Worm (Caenorhabditis elegans) whole organism, L1 larva: ENCODE measurements around the gene R07D5.2.

ENCODE experiments used
- C04F5.9 ChIP-seq: sonication (generic microtip); optimal IDR thresholded peaks from 2 replicates; lab custom pipeline; 2016; ENCODE audit warnings: missing genetic modification characterization, missing compliant biosample characterization
- Y116A8C.19 ChIP-seq: sonication (generic microtip); optimal IDR thresholded peaks from 2 replicates; lab custom pipeline; 2016; ENCODE audit warnings: missing compliant biosample characterization, missing genetic modification characterization, borderline replicate concordance
- alr-1 ChIP-seq: fragments of 200-800 bp; sonication (Bioruptor generic); optimal IDR thresholded peaks from 2 replicates; lab custom pipeline; 2018; ENCODE audit warnings: borderline replicate concordance, mild to moderate bottlenecking, missing genetic modification characterization, missing compliant biosample characterization
- ceh-82 ChIP-seq, 3 experiments: fragments of 150-350 bp in 1 of 3; sonication (generic microtip) in 2 of 3; optimal IDR thresholded peaks; 2 replicates each; lab custom pipeline; 2014 to 2017; ENCODE audit warnings: missing biosample characterization in 3 of 3, missing genetic modification characterization in 3 of 3
- ceh-90 ChIP-seq: sonication (generic microtip); optimal IDR thresholded peaks from 2 replicates; lab custom pipeline; 2016; ENCODE audit warnings: missing genetic modification characterization, missing compliant biosample characterization
- dpl-1 ChIP-seq, 3 experiments: fragments of 150-350 bp in 2 of 3; sonication (generic microtip) in 1 of 3; optimal IDR thresholded peaks; 2 replicates each; lab custom pipeline; 2014 to 2017; ENCODE audit warnings: missing biosample characterization in 3 of 3, missing genetic modification characterization in 3 of 3, missing genetic modification reagents in 3 of 3
- dsc-1 ChIP-seq: sonication (generic microtip); optimal IDR thresholded peaks from 2 replicates; lab custom pipeline; 2016; ENCODE audit warnings: mild to moderate bottlenecking, missing genetic modification characterization, missing compliant biosample characterization
- efl-1 ChIP-seq, 4 experiments: fragments of 150-350 bp; optimal IDR thresholded peaks in 3 of 4; peaks in 1 of 4; 1 replicate in 1 of 4; 2 replicates in 3 of 4; lab custom pipeline; 2014; ENCODE audit warnings: missing biosample characterization in 2 of 4, missing genetic modification characterization in 2 of 4, missing genetic modification reagents in 2 of 4
- egl-13 ChIP-seq: sonication (generic microtip); optimal IDR thresholded peaks from 2 replicates; lab custom pipeline; 2016; ENCODE audit warnings: missing genotype, missing genetic modification reagents, missing genetic modification characterization, missing compliant biosample characterization
- elt-3 ChIP-seq, 6 experiments: fragments of 150-350 bp in 1 of 6; sonication (generic microtip); optimal IDR thresholded peaks; 2 replicates each; lab custom pipeline; 2017 to 2018; ENCODE audit warnings: missing biosample characterization in 6 of 6, missing genetic modification characterization in 6 of 6, inconsistent platforms in 1 of 6
- fkh-10 ChIP-seq: sonication (generic microtip); optimal IDR thresholded peaks from 2 replicates; lab custom pipeline; 2017; ENCODE audit warnings: missing biosample characterization, missing genetic modification reagents, missing genetic modification characterization
- hlh-4 ChIP-seq: sonication (generic microtip); optimal IDR thresholded peaks from 2 replicates; lab custom pipeline; 2016; ENCODE audit warnings: mild to moderate bottlenecking, missing genetic modification characterization, missing compliant biosample characterization
- irx-1 ChIP-seq: sonication (generic microtip); optimal IDR thresholded peaks from 2 replicates; lab custom pipeline; 2016; ENCODE audit warnings: missing genetic modification characterization, missing compliant biosample characterization
- isw-1 ChIP-seq: fragments of 200-800 bp; sonication (Bioruptor generic); IDR thresholded peaks from 2 replicates; pipeline ENCODE4 v1.3.6; 2022; ENCODE audit warnings: missing genetic modification characterization, missing compliant biosample characterization
- lin-13 ChIP-seq: fragments of 150-350 bp; optimal IDR thresholded peaks from 2 replicates; lab custom pipeline; 2014; ENCODE audit warnings: missing biosample characterization, missing genetic modification reagents, missing genetic modification characterization
- lin-39 ChIP-seq: fragments of 150-350 bp; optimal IDR thresholded peaks from 2 replicates; lab custom pipeline; 2014; ENCODE audit warnings: missing biosample characterization, missing genetic modification reagents, missing genetic modification characterization
- lir-3 ChIP-seq: sonication (generic microtip); optimal IDR thresholded peaks from 2 replicates; lab custom pipeline; 2016; ENCODE audit warnings: mild to moderate bottlenecking, missing genetic modification characterization, moderate library complexity, missing compliant biosample characterization; ENCODE audit not compliant: poor library complexity
- lsy-2 ChIP-seq, 2 experiments: fragments of 150-350 bp; optimal IDR thresholded peaks; 2 replicates each; lab custom pipeline; 2014; ENCODE audit warnings: missing biosample characterization in 2 of 2, missing genetic modification characterization in 2 of 2
- mef-2 ChIP-seq: fragments of 150-350 bp; optimal IDR thresholded peaks from 2 replicates; lab custom pipeline; 2014; ENCODE audit warnings: missing biosample characterization, missing genetic modification characterization
- mep-1 ChIP-seq: fragments of 150-350 bp; optimal IDR thresholded peaks from 2 replicates; lab custom pipeline; 2014; ENCODE audit warnings: missing biosample characterization, missing genetic modification characterization
- nhr-11 ChIP-seq: fragments of 150-350 bp; optimal IDR thresholded peaks from 2 replicates; lab custom pipeline; 2014; ENCODE audit warnings: missing biosample characterization, missing genetic modification characterization
- nhr-12 ChIP-seq: sonication (generic microtip); optimal IDR thresholded peaks from 2 replicates; lab custom pipeline; 2017; ENCODE audit warnings: missing biosample characterization, missing genetic modification characterization
- nhr-19 ChIP-seq: fragments of 200-800 bp; sonication (Bioruptor generic); conservative IDR thresholded peaks from 2 replicates; pipeline ENCODE4 v1.3.6; 2022; ENCODE audit warnings: missing genetic modification characterization, missing compliant biosample characterization
- nhr-20 ChIP-seq: sonication (generic microtip); optimal IDR thresholded peaks from 2 replicates; lab custom pipeline; 2016; ENCODE audit warnings: mild to moderate bottlenecking, missing genetic modification characterization, missing compliant biosample characterization
- nhr-28 ChIP-seq: fragments of 150-350 bp; optimal IDR thresholded peaks from 2 replicates; lab custom pipeline; 2014; ENCODE audit warnings: missing biosample characterization, missing genetic modification characterization
- nhr-47 ChIP-seq: sonication (generic microtip); optimal IDR thresholded peaks from 2 replicates; lab custom pipeline; 2016; ENCODE audit warnings: mild to moderate bottlenecking, missing genetic modification characterization, moderate library complexity, missing compliant biosample characterization
- nhr-71 ChIP-seq: sonication (generic microtip); optimal IDR thresholded peaks from 2 replicates; lab custom pipeline; 2016; ENCODE audit warnings: mild to moderate bottlenecking, missing genetic modification characterization, moderate library complexity, missing compliant biosample characterization
- nhr-85 ChIP-seq: sonication (generic microtip); peaks from one replicate; lab custom pipeline; 2016; ENCODE audit warnings: missing genetic modification characterization, inconsistent platforms, missing compliant biosample characterization
- pag-3 ChIP-seq: sonication (generic microtip); optimal IDR thresholded peaks from 2 replicates; lab custom pipeline; 2017; ENCODE audit warnings: missing genetic modification characterization, mild to moderate bottlenecking, missing compliant biosample characterization, antibody characterized with exemption, borderline replicate concordance; ENCODE audit not compliant: insufficient read depth
- skn-1 ChIP-seq: fragments of 150-350 bp; optimal IDR thresholded peaks from 2 replicates; lab custom pipeline; 2014; ENCODE audit warnings: missing biosample characterization, missing genetic modification characterization
- snpc-4 ChIP-seq: fragments of 150-350 bp; optimal IDR thresholded peaks from 2 replicates; lab custom pipeline; 2014; ENCODE audit warnings: missing biosample characterization, missing genetic modification characterization
- snu-23 ChIP-seq: sonication (generic microtip); optimal IDR thresholded peaks from 2 replicates; lab custom pipeline; 2016; ENCODE audit warnings: missing genetic modification characterization, missing compliant biosample characterization
- sptf-1 ChIP-seq: fragments of 150-350 bp; optimal IDR thresholded peaks from 2 replicates; lab custom pipeline; 2014; ENCODE audit warnings: missing biosample characterization, missing genetic modification characterization
- swsn-7 ChIP-seq: sonication (generic microtip); optimal IDR thresholded peaks from 2 replicates; lab custom pipeline; 2016; ENCODE audit warnings: missing genetic modification characterization, missing compliant biosample characterization
- tbx-2 ChIP-seq: sonication (generic microtip); optimal IDR thresholded peaks from 2 replicates; lab custom pipeline; 2016; ENCODE audit warnings: missing genetic modification characterization, missing compliant biosample characterization
- unc-130 ChIP-seq: fragments of 150-350 bp; optimal IDR thresholded peaks from 2 replicates; lab custom pipeline; 2017; ENCODE audit warnings: missing biosample characterization, missing genetic modification characterization, inconsistent platforms
- unc-30 ChIP-seq: sonication (generic microtip); optimal IDR thresholded peaks from 2 replicates; lab custom pipeline; 2017; ENCODE audit warnings: missing biosample characterization, missing genetic modification characterization
- xbp-1 ChIP-seq: sonication (generic microtip); optimal IDR thresholded peaks from 2 replicates; lab custom pipeline; 2016; ENCODE audit warnings: missing genetic modification characterization, missing compliant biosample characterization
- zag-1 ChIP-seq: fragments of 150-350 bp; optimal IDR thresholded peaks from 2 replicates; lab custom pipeline; 2014; ENCODE audit warnings: missing biosample characterization, missing genetic modification characterization
- zip-4 ChIP-seq: fragments of 200-800 bp; sonication (Bioruptor generic); optimal IDR thresholded peaks from 2 replicates; lab custom pipeline; 2018; ENCODE audit warnings: mild to moderate bottlenecking, missing genetic modification characterization, moderate library complexity, missing compliant biosample characterization
- ztf-4 ChIP-seq: fragments of 150-350 bp; optimal IDR thresholded peaks from 2 replicates; lab custom pipeline; 2014; ENCODE audit warnings: missing biosample characterization, missing genetic modification characterization

R07D5.2 gene

ce11 chrX:15116514-15116913 is at the start of gene R07D5.2:
R07D5.2 (minus strand) TSS chrX:15116614.
- no peak for TF ChIP-seq isw-1 (GFP tag; lab: Robert Waterston, UW)
- TF ChIP-seq ceh-90, result no peak
- no peak for TF ChIP-seq nhr-20
- TF ChIP-seq elt-3 (tag; optimal IDR thresholded peaks at IDR 0.05; lab: Kevin White, UChicago), result no peak
- TF ChIP-seq nhr-12, result no peak
- no peak for TF ChIP-seq lir-3 (tag; lab: Kevin White, UChicago)
- no peak for TF ChIP-seq egl-13 (tag; lab: Kevin White, UChicago)
- TF ChIP-seq tbx-2 (tag; lab: Kevin White, UChicago), result no peak
- no peak for TF ChIP-seq mef-2 (tag; lab: Kevin White, UChicago)
- no peak for TF ChIP-seq sptf-1 (tag; lab: Kevin White, UChicago)
- TF ChIP-seq dpl-1 (GFP tag; optimal IDR thresholded peaks at IDR 0.05; lab: Kevin White, UChicago), result no peak
- TF ChIP-seq dsc-1 (tag; lab: Kevin White, UChicago), result no peak
- no peak for TF ChIP-seq C04F5.9 (tag; lab: Kevin White, UChicago)
- TF ChIP-seq lin-13 (GFP tag; lab: Kevin White, UChicago), result no peak
- TF ChIP-seq swsn-7 (tag; lab: Kevin White, UChicago), result no peak
- no peak for TF ChIP-seq unc-130 (tag; lab: Kevin White, UChicago)
- no peak for TF ChIP-seq efl-1 (optimal IDR thresholded peaks at IDR 0.05; lab: Kevin White, UChicago)
- TF ChIP-seq efl-1 (GFP tag; optimal IDR thresholded peaks at IDR 0.05 in 1 of 2; lab: Kevin White, UChicago), result no peak
- TF ChIP-seq, all 84 proteins: peak for 0

- no peak for TF ChIP-seq lsy-2 (tag; optimal IDR thresholded peaks at IDR 0.05; lab: Kevin White, UChicago)
- TF ChIP-seq sptf-1 (tag; lab: Kevin White, UChicago), result no peak
- TF ChIP-seq lin-39 (tag; lab: Kevin White, UChicago), result no peak
- no peak for TF ChIP-seq Y116A8C.19 (tag; lab: Kevin White, UChicago)
- no peak for TF ChIP-seq ceh-82 (tag; optimal IDR thresholded peaks at IDR 0.05; lab: Kevin White, UChicago)
- TF ChIP-seq zip-4 (GFP tag; lab: Kevin White, UChicago), result no peak
- no peak for TF ChIP-seq isw-1 (GFP tag; lab: Robert Waterston, UW)
- no peak for TF ChIP-seq nhr-19 (GFP tag; lab: Robert Waterston, UW)
- TF ChIP-seq hlh-4 (tag; lab: Kevin White, UChicago), result no peak
- no peak for TF ChIP-seq zag-1 (tag; lab: Kevin White, UChicago)
- no peak for TF ChIP-seq snpc-4 (tag; lab: Kevin White, UChicago)
- TF ChIP-seq unc-30, result no peak
- TF ChIP-seq irx-1 (tag; lab: Kevin White, UChicago), result no peak
- TF ChIP-seq ceh-90, result no peak
- no peak for TF ChIP-seq xbp-1 (tag; lab: Kevin White, UChicago)
- TF ChIP-seq alr-1 (tag; lab: Kevin White, UChicago), result no peak
- no peak for TF ChIP-seq fkh-10 (GFP tag; lab: Kevin White, UChicago)
- no peak for TF ChIP-seq nhr-28 (tag; lab: Kevin White, UChicago)
- TF ChIP-seq nhr-71, result no peak
Observed at ce11 chrX:15166122-15166521, 49.7 kb upstream of the R07D5.2 start, which contains the start of gene T10B10.8. T10B10.8 (minus strand) TSS chrX:15166222.

- TF ChIP-seq snu-23 (no peak), ztf-4 (tag; lab: Kevin White, UChicago) (no peak), nhr-85 (tag; lab: Kevin White, UChicago) (no peak), C04F5.9 (tag; lab: Kevin White, UChicago) (no peak), mep-1 (no peak), skn-1 (tag; lab: Kevin White, UChicago) (no peak), nhr-47 (tag; lab: Kevin White, UChicago) (no peak), ceh-90 (no peak), irx-1 (tag; lab: Kevin White, UChicago) (no peak), nhr-11 (tag; lab: Kevin White, UChicago) (no peak), nhr-19 (GFP tag; lab: Robert Waterston, UW) (no peak), pag-3 (no peak)
Observed at ce11 chrX:15164108-15164507, 47.7 kb upstream of the R07D5.2 start, which contains the start of gene T10B10.9. T10B10.9 (plus strand) TSS chrX:15164408.
